Worm (Caenorhabditis elegans): ENCODE measurements around the gene F28F8.9.

F28F8.9 gene

ce11 chrV:15566511-15567178 lies 11.8 kb downstream of the F28F8.9 start:
- no peak for TF ChIP-seq med-1 (GFP tag; optimal IDR thresholded peaks at IDR 0.05; ENCODE audit: insufficient read depth)
- TF ChIP-seq ztf-29 (GFP tag; IDR thresholded peaks at IDR 0.05), result no peak
- TF ChIP-seq ztf-23 (GFP tag; IDR thresholded peaks at IDR 0.05), result no peak
- no peak for TF ChIP-seq cog-1 (tag; optimal IDR thresholded peaks at IDR 0.05)
- TF ChIP-seq tab-1 (GFP tag; IDR thresholded peaks at IDR 0.05), result no peak
- TF ChIP-seq ref-1 (GFP tag; conservative IDR thresholded peaks at IDR 0.05), result no peak
- no peak for TF ChIP-seq flt-1 (GFP tag; IDR thresholded peaks at IDR 0.05)
- TF ChIP-seq klf-2 (GFP tag; conservative IDR thresholded peaks at IDR 0.05), result no peak
- no peak for TF ChIP-seq T22C8.4 (GFP tag; IDR thresholded peaks at IDR 0.05)

ce11 chrV:15563985-15564384 lies 14.5 kb downstream of the F28F8.9 start:
- TF ChIP-seq flt-1 (GFP tag; IDR thresholded peaks at IDR 0.05) (no peak), ztf-29 (GFP tag; IDR thresholded peaks at IDR 0.05) (no peak), klf-2 (GFP tag; conservative IDR thresholded peaks at IDR 0.05) (no peak), T22C8.4 (GFP tag; IDR thresholded peaks at IDR 0.05) (no peak), med-1 (GFP tag; optimal IDR thresholded peaks at IDR 0.05; ENCODE audit: insufficient read depth) (no peak), tab-1 (GFP tag; IDR thresholded peaks at IDR 0.05) (no peak), ref-1 (GFP tag; conservative IDR thresholded peaks at IDR 0.05) (no peak), ztf-23 (GFP tag; IDR thresholded peaks at IDR 0.05) (no peak), cog-1 (tag; optimal IDR thresholded peaks at IDR 0.05) (no peak)

- TF ChIP-seq ztf-29 (GFP tag; IDR thresholded peaks at IDR 0.05), result no peak
- no peak for TF ChIP-seq flt-1 (GFP tag; IDR thresholded peaks at IDR 0.05)
- TF ChIP-seq cog-1 (tag; optimal IDR thresholded peaks at IDR 0.05), result no peak
- TF ChIP-seq ref-1 (GFP tag; conservative IDR thresholded peaks at IDR 0.05), result no peak
- TF ChIP-seq tab-1 (GFP tag; IDR thresholded peaks at IDR 0.05), result no peak
- no peak for TF ChIP-seq klf-2 (GFP tag; conservative IDR thresholded peaks at IDR 0.05)
- no peak for TF ChIP-seq T22C8.4 (GFP tag; IDR thresholded peaks at IDR 0.05)
- TF ChIP-seq med-1 (GFP tag; optimal IDR thresholded peaks at IDR 0.05; ENCODE audit: insufficient read depth), result no peak
- TF ChIP-seq ztf-23 (GFP tag; IDR thresholded peaks at IDR 0.05), result no peak
Observed at ce11 chrV:15563477-15563876, 15.0 kb downstream of the F28F8.9 start.

- TF ChIP-seq flt-1 (GFP tag; IDR thresholded peaks at IDR 0.05) (no peak), ztf-23 (GFP tag; IDR thresholded peaks at IDR 0.05) (no peak), T22C8.4 (GFP tag; IDR thresholded peaks at IDR 0.05) (no peak), ref-1 (GFP tag; conservative IDR thresholded peaks at IDR 0.05) (no peak), med-1 (GFP tag; optimal IDR thresholded peaks at IDR 0.05; ENCODE audit: insufficient read depth) (no peak)
Observed at ce11 chrV:15562541-15562940, 15.9 kb downstream of the F28F8.9 start.

- no peak for TF ChIP-seq ztf-23 (GFP tag; IDR thresholded peaks at IDR 0.05)
- TF ChIP-seq T22C8.4 (GFP tag; IDR thresholded peaks at IDR 0.05), result no peak
- no peak for TF ChIP-seq cog-1 (tag; optimal IDR thresholded peaks at IDR 0.05)
- no peak for TF ChIP-seq med-1 (GFP tag; optimal IDR thresholded peaks at IDR 0.05; ENCODE audit: insufficient read depth)
- no peak for TF ChIP-seq tab-1 (GFP tag; IDR thresholded peaks at IDR 0.05)
- no peak for TF ChIP-seq flt-1 (GFP tag; IDR thresholded peaks at IDR 0.05)
- no peak for TF ChIP-seq ztf-29 (GFP tag; IDR thresholded peaks at IDR 0.05)
- TF ChIP-seq klf-2 (GFP tag; conservative IDR thresholded peaks at IDR 0.05), result no peak
- TF ChIP-seq ref-1 (GFP tag; conservative IDR thresholded peaks at IDR 0.05), result no peak
Observed at ce11 chrV:15559729-15560128, 18.7 kb downstream of the F28F8.9 start.

- TF ChIP-seq ztf-23 (GFP tag; IDR thresholded peaks at IDR 0.05) (no peak), ztf-29 (GFP tag; IDR thresholded peaks at IDR 0.05) (no peak), tab-1 (GFP tag; IDR thresholded peaks at IDR 0.05) (no peak), T22C8.4 (GFP tag; IDR thresholded peaks at IDR 0.05) (no peak), klf-2 (GFP tag; conservative IDR thresholded peaks at IDR 0.05) (no peak), med-1 (GFP tag; optimal IDR thresholded peaks at IDR 0.05; ENCODE audit: insufficient read depth) (no peak), ref-1 (GFP tag; conservative IDR thresholded peaks at IDR 0.05) (no peak), cog-1 (tag; optimal IDR thresholded peaks at IDR 0.05) (no peak), flt-1 (GFP tag; IDR thresholded peaks at IDR 0.05) (no peak)
Observed at ce11 chrV:15559047-15559446, 19.4 kb downstream of the F28F8.9 start, which contains the start of gene acr-18. acr-18 (minus strand) TSS chrV:15559147.

- TF ChIP-seq cog-1 (tag; optimal IDR thresholded peaks at IDR 0.05) (no peak), ztf-29 (GFP tag; IDR thresholded peaks at IDR 0.05) (peak; percentile 55; the same call in 1 of the 2 replicates), flt-1 (GFP tag; IDR thresholded peaks at IDR 0.05) (peak; percentile 86), med-1 (GFP tag; optimal IDR thresholded peaks at IDR 0.05; ENCODE audit: insufficient read depth) (no peak), ref-1 (GFP tag; conservative IDR thresholded peaks at IDR 0.05) (no peak), tab-1 (GFP tag; IDR thresholded peaks at IDR 0.05) (peak; percentile 81), klf-2 (GFP tag; conservative IDR thresholded peaks at IDR 0.05) (peak; percentile 50; the same call in 1 of the 2 replicates), ztf-23 (GFP tag; IDR thresholded peaks at IDR 0.05) (peak; percentile 73)
Observed at ce11 chrV:15553869-15554268, 24.6 kb downstream of the F28F8.9 start.

ce11 chrV:15551642-15552041 lies 26.8 kb downstream of the F28F8.9 start:
- TF ChIP-seq med-1 (GFP tag; optimal IDR thresholded peaks at IDR 0.05; ENCODE audit: insufficient read depth) (peak; percentile 53), ztf-23 (GFP tag; IDR thresholded peaks at IDR 0.05) (peak; percentile 94), tab-1 (GFP tag; IDR thresholded peaks at IDR 0.05) (peak; percentile 93), flt-1 (GFP tag; IDR thresholded peaks at IDR 0.05) (peak; percentile 95), ztf-29 (GFP tag; IDR thresholded peaks at IDR 0.05) (peak; percentile 81), T22C8.4 (GFP tag; IDR thresholded peaks at IDR 0.05) (peak; percentile 89), ref-1 (GFP tag; conservative IDR thresholded peaks at IDR 0.05) (peak; percentile 75), klf-2 (GFP tag; conservative IDR thresholded peaks at IDR 0.05) (peak; percentile 91), cog-1 (tag; optimal IDR thresholded peaks at IDR 0.05) (peak; percentile 20)

ce11 chrV:15550408-15550807 lies 28.1 kb downstream of the F28F8.9 start:
- TF ChIP-seq ztf-23 (GFP tag; IDR thresholded peaks at IDR 0.05) (0 out of 2 replicates have a peak, but pooled peaks have one; percentile 25), T22C8.4 (GFP tag; IDR thresholded peaks at IDR 0.05) (no peak), ztf-29 (GFP tag; IDR thresholded peaks at IDR 0.05) (no peak)

ce11 chrV:15547727-15548126 lies 30.7 kb downstream of the F28F8.9 start:
- peak; percentile 68; the same call in 1 of the 2 replicates for TF ChIP-seq flt-1 (GFP tag; IDR thresholded peaks at IDR 0.05)
- 0 out of 2 replicates have a peak, but pooled peaks have one; percentile 43 for TF ChIP-seq klf-2 (GFP tag; conservative IDR thresholded peaks at IDR 0.05)
- TF ChIP-seq tab-1 (GFP tag; IDR thresholded peaks at IDR 0.05), result no peak
- TF ChIP-seq T22C8.4 (GFP tag; IDR thresholded peaks at IDR 0.05), result no peak
- TF ChIP-seq ref-1 (GFP tag; conservative IDR thresholded peaks at IDR 0.05), result 0 out of 2 replicates have a peak, but pooled peaks have one; percentile 24

Measured in whole organism, midembryonic.